Worm (Caenorhabditis elegans): Measurements from ENCODE around the gene rfc-4.

DNA sequence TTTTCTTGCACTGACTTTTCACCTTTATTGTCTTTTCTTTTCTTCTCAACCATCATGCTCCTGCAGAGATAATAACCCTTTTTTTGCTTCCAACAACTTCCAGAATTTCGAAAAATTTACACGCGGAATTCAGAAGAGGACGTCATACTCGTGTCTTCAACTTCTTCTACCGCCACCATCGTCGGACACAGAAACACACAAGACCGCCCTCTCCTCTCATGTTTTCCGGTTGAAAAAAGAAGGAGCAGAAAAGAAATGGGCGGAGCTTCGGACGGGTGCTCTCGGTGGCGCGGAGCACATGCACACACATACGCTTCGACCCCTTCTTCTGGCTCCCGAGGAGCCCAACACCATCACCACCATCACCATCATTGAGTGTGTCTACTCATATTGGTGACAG is 36.8 kb downstream of the rfc-4 start, which contains the start of gene lgc-38:
- TF ChIP-seq rcor-1 (GFP tag; IDR thresholded peaks at IDR 0.05) (no peak), dpl-1 (GFP tag; optimal IDR thresholded peaks at IDR 0.05) (no peak), ztf-6 (GFP tag; IDR thresholded peaks at IDR 0.05) (no peak), ets-4 (GFP tag; optimal IDR thresholded peaks at IDR 0.05) (no peak), pha-4 (tag; optimal IDR thresholded peaks at IDR 0.05) (no peak), ccch-3 (GFP tag; optimal IDR thresholded peaks at IDR 0.05) (no peak), T26A5.8 (tag; optimal IDR thresholded peaks at IDR 0.05) (no peak), ceh-79 (tag; optimal IDR thresholded peaks at IDR 0.05) (no peak), lsy-27 (tag; optimal IDR thresholded peaks at IDR 0.05; ENCODE audit: borderline replicate concordance, insufficient read depth) (no peak), hsf-1 (GFP tag; IDR thresholded peaks at IDR 0.05) (no peak), ceh-27 (GFP tag; optimal IDR thresholded peaks at IDR 0.05) (no peak), mel-28 (tag; optimal IDR thresholded peaks at IDR 0.05; ENCODE audit: borderline replicate concordance) (no peak)

Measured in whole organism, young adult.